Worm (Caenorhabditis elegans): Measurements from ENCODE around the gene ZC477.4.

The ZC477.4 gene

DNA sequence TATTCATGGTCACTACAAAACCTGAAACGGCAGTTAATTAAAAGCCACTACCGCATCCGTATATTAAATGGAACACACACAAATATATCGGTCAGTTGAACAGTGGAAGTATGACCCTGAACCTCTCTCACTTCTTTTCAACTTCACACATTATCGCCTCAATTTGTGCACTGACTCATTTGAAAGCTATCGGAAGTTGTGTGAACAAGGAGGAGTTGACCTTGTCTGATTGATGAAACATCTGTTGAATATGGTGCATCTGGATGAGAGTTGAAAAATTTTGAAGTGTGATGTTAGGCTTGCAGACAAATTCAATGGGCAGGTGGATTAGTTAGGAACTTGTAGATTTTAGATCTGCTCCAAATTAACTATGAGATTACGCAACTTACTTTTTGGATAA, 1.1 kb downstream of the ZC477.4 start:
- TF ChIP-seq duxl-1 (tag; optimal IDR thresholded peaks at IDR 0.05; ENCODE audit: poor library complexity) (no peak), zag-1 (tag; optimal IDR thresholded peaks at IDR 0.05) (no peak), unc-62 (GFP tag; optimal IDR thresholded peaks at IDR 0.05 in 1 of 2) (peak in 1 of 2 experiments; percentile 95), unc-62 (tag; optimal IDR thresholded peaks at IDR 0.05) (no peak), nhr-77 (tag; optimal IDR thresholded peaks at IDR 0.05) (no peak), aly-2 (tag; optimal IDR thresholded peaks at IDR 0.05) (no peak), nhr-11 (tag; optimal IDR thresholded peaks at IDR 0.05) (no peak), ceh-62 (tag; optimal IDR thresholded peaks at IDR 0.05) (no peak), attf-4 (tag; optimal IDR thresholded peaks at IDR 0.05) (no peak)

DNA sequence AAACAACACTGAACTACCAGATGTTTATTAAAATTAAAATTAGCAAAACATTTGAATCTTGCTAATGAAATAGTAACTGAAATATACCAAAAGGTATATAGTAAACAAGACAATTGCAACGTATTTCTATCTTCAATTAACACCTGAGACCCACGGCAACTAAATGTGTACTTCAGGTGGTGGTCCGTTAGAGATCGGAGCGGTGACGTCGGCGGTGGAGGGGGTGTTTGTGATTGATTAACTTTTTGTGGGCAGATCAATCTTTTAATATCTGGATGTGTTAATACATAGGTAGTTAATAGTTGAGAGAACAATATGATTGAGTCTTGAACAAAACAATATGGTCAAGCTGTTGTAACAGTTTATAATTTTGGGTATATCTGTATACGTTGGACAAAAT, 2.5 kb downstream of the ZC477.4 start:
- TF ChIP-seq egl-43 (GFP tag; IDR thresholded peaks at IDR 0.05) (no peak), tag-97 (GFP tag; IDR thresholded peaks at IDR 0.05) (no peak), ceh-28 (tag; optimal IDR thresholded peaks at IDR 0.05) (no peak), tra-1 (GFP tag; IDR thresholded peaks at IDR 0.05) (no peak), ces-1 (GFP tag; optimal IDR thresholded peaks at IDR 0.05) (no peak), pqm-1 (tag; optimal IDR thresholded peaks at IDR 0.05) (no peak), daf-19 (GFP tag; conservative IDR thresholded peaks at IDR 0.05) (no peak), rbr-2 (tag; optimal IDR thresholded peaks at IDR 0.05) (no peak), dpl-1 (GFP tag; optimal IDR thresholded peaks at IDR 0.05) (no peak), spr-1 (tag; optimal IDR thresholded peaks at IDR 0.05) (no peak), fos-1 (tag; optimal IDR thresholded peaks at IDR 0.05) (no peak), dmd-6 (GFP tag; IDR thresholded peaks at IDR 0.05) (no peak), spr-3 (GFP tag; optimal IDR thresholded peaks at IDR 0.05) (no peak), zfp-3 (GFP tag; conservative IDR thresholded peaks at IDR 0.05) (no peak), hif-1 (tag; optimal IDR thresholded peaks at IDR 0.05) (no peak), php-3 (GFP tag; IDR thresholded peaks at IDR 0.05) (no peak), nhr-111 (GFP tag; optimal IDR thresholded peaks at IDR 0.05) (no peak), hmg-1.1 (GFP tag; IDR thresholded peaks at IDR 0.05) (no peak), lin-38 (GFP tag; IDR thresholded peaks at IDR 0.05) (no peak)

DNA sequence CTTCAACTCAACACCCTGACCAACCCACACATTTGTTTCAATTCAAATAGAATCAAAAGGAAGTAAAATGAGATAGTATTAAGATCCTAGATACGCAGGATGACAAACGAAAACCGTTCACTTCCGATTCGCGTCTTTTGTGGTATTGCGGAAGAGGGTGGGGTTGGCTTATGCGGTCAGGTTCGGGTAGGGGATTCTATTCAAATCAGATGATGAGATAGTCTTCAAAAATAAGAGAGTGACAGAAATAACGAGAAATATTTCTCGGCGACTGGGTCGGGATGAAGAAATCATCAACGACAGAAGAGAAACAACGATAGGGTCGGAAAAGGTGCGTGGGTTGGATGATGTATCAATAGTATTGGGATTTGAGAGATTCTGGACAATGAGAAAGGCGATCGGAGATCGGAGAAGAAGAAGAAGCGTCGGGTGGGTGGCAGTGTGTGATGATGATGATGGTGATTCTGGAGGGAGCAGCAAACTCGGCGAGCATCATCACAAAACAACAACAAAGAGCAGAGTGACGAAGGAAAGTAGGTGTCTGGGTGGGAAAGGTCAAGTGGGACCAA, 3.1 kb downstream of the ZC477.4 start:
- TF ChIP-seq lsy-2 (tag; optimal IDR thresholded peaks at IDR 0.05): no peak
- no peak for TF ChIP-seq lim-7 (GFP tag; IDR thresholded peaks at IDR 0.05)
- TF ChIP-seq zip-2 (tag; optimal IDR thresholded peaks at IDR 0.05): no peak
- no peak for TF ChIP-seq madf-5 (GFP tag; IDR thresholded peaks at IDR 0.05)
- TF ChIP-seq gei-8 (GFP tag; optimal IDR thresholded peaks at IDR 0.05): no peak
- TF ChIP-seq fkh-10 (GFP tag; optimal IDR thresholded peaks at IDR 0.05): no peak
- no peak for TF ChIP-seq ztf-7 (tag; optimal IDR thresholded peaks at IDR 0.05)
- TF ChIP-seq mxl-3 (GFP tag; optimal IDR thresholded peaks at IDR 0.05): peak; percentile 16
- peak in 1 of 2 experiments; percentile 49 for TF ChIP-seq daf-16 (GFP tag; optimal IDR thresholded peaks at IDR 0.05)
- TF ChIP-seq daf-16 (tag; optimal IDR thresholded peaks at IDR 0.05): no peak
- no peak for TF ChIP-seq ceh-44 (GFP tag; IDR thresholded peaks at IDR 0.05)
- no peak for TF ChIP-seq zfp-2 (tag; optimal IDR thresholded peaks at IDR 0.05)
- TF ChIP-seq madf-9 (GFP tag; conservative IDR thresholded peaks at IDR 0.05): no peak
- no peak for TF ChIP-seq zip-11 (GFP tag; IDR thresholded peaks at IDR 0.05)
- no peak for TF ChIP-seq egl-43 (GFP tag; IDR thresholded peaks at IDR 0.05)
- no peak for TF ChIP-seq egl-27 (tag; optimal IDR thresholded peaks at IDR 0.05)
- TF ChIP-seq F10B5.3 (tag; optimal IDR thresholded peaks at IDR 0.05): no peak
- no peak for TF ChIP-seq mdl-1 (tag; optimal IDR thresholded peaks at IDR 0.05)
- no peak for TF ChIP-seq fos-1 (tag; optimal IDR thresholded peaks at IDR 0.05)
- no peak for TF ChIP-seq unc-39 (tag; optimal IDR thresholded peaks at IDR 0.05)
- TF ChIP-seq D1046.2 (GFP tag; IDR thresholded peaks at IDR 0.05): no peak
- TF ChIP-seq sdz-12 (GFP tag; optimal IDR thresholded peaks at IDR 0.05): no peak
- no peak for TF ChIP-seq cey-2 (tag; optimal IDR thresholded peaks at IDR 0.05; ENCODE audit: borderline replicate concordance, insufficient read depth)
- no peak for TF ChIP-seq R02D3.7 (tag; optimal IDR thresholded peaks at IDR 0.05)
- TF ChIP-seq Y105C5A.15 (GFP tag; IDR thresholded peaks at IDR 0.05): no peak
- no peak for TF ChIP-seq lir-3 (tag; optimal IDR thresholded peaks at IDR 0.05)

Data from whole organism, L4 larva.